Fruit fly (Drosophila melanogaster): ENCODE data around the gene CG12983.

Gene CG12983

DNA sequence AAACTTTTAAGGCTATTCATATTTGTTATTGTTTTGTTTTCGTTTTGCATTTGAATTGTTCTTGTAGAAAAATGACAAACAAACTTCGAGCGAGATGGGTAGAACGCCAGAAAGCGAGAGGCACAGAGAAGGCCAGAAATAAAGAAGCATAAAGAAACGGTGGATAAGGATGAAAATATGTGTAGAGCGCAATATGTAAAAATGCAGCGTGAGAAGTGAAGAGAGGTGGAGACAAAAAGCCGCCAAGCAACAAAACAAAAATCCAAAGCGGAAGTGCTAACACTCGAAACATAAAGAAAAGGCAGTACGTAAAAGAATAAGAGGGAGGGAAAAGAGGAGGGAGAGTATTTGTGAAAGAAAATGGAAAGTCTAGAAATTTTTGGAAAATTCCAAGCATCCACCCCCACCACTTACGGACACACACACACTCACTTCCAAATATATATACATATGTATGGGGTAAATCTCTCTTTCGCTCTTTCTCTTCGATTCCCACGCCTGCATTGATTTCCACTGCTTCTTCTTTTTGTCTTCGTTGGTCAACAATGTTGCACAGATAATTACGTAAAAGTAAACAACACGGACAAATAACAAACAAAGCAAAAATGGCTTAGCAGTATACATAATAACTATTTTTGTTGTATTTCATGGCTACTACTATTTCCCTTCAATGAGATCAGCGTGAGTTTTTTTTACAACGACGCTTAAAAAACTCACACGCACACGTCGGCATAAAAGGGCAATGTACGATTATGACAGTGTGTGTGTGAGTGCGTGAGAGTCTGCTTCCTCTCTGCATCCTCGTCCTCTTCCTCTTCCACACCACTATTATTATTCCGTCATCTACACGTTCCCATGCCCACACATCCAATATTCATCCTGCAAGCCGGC is 41.0 kb upstream of the CG12983 start (continued):
- TF ChIP-seq CG10267 (tag; optimal IDR thresholded peaks at IDR 0.05) (no peak), Aef1 (GFP tag; IDR thresholded peaks at IDR 0.05) (no peak), gce (GFP tag; IDR thresholded peaks at IDR 0.05) (0 out of 3 replicates have a peak, but pooled peaks have one; percentile 9), exex (tag; optimal IDR thresholded peaks at IDR 0.05) (no peak), sens (GFP tag) (peak; percentile 87), chif (GFP tag; optimal IDR thresholded peaks at IDR 0.05) (peak in 1 of 2 experiments; percentile 35), CG10543 (GFP tag; optimal IDR thresholded peaks at IDR 0.05) (no peak), Pdp1 (GFP tag; optimal IDR thresholded peaks at IDR 0.05) (peak in 1 of 2 experiments; percentile 87), rib (GFP tag; IDR thresholded peaks at IDR 0.05) (no peak), chinmo (GFP tag; IDR thresholded peaks at IDR 0.05; ENCODE audit: partially characterized antibody) (0 out of 4 replicates have a peak, but pooled peaks have one; percentile 34), ATbp (GFP tag; optimal IDR thresholded peaks at IDR 0.05) (peak; percentile 67), ase (GFP tag; IDR thresholded peaks at IDR 0.05) (no peak), CG7963 (GFP tag; IDR thresholded peaks at IDR 0.05; ENCODE audit: partially characterized antibody) (no peak), CG18476 (GFP tag; optimal IDR thresholded peaks at IDR 0.05) (no peak), lov (optimal IDR thresholded peaks at IDR 0.05) (no peak), lov (GFP tag; IDR thresholded peaks at IDR 0.05) (peak; percentile 81; the same call in 1 of the 3 replicates), CG11696 (GFP tag; IDR thresholded peaks at IDR 0.05) (no peak), sr (GFP tag; IDR thresholded peaks at IDR 0.05) (peak; percentile 52; the same call in 1 of the 3 replicates), pb (GFP tag; optimal IDR thresholded peaks at IDR 0.05) (no peak), CG9876 (GFP tag; optimal IDR thresholded peaks at IDR 0.05) (no peak), CG42726 (GFP tag; IDR thresholded peaks at IDR 0.05; ENCODE audit: partially characterized antibody) (no peak), grn (GFP tag; optimal IDR thresholded peaks at IDR 0.05) (peak; percentile 44), run (tag; optimal IDR thresholded peaks at IDR 0.05) (no peak), caup (GFP tag; optimal IDR thresholded peaks at IDR 0.05; ENCODE audit: severe bottlenecking) (no peak), YL-1 (GFP tag; optimal IDR thresholded peaks at IDR 0.05) (no peak), CkIIα-i1 (GFP tag; IDR thresholded peaks at IDR 0.05) (no peak), CG12659 (GFP tag; optimal IDR thresholded peaks at IDR 0.05) (no peak), Vsx1 (GFP tag; optimal IDR thresholded peaks at IDR 0.05) (no peak), CG11247 (GFP tag; IDR thresholded peaks at IDR 0.05) (no peak), CG34422 (GFP tag; IDR thresholded peaks at IDR 0.05) (no peak), CG30431 (GFP tag; optimal IDR thresholded peaks at IDR 0.05) (no peak), fd64A (GFP tag; optimal IDR thresholded peaks at IDR 0.05) (peak; percentile 65), CG1529 (GFP tag; optimal IDR thresholded peaks at IDR 0.05) (peak; percentile 33), MESR4 (GFP tag; optimal IDR thresholded peaks at IDR 0.05) (no peak), CG13624 (GFP tag; optimal IDR thresholded peaks at IDR 0.05) (peak; percentile 5), CG10654 (GFP tag; optimal IDR thresholded peaks at IDR 0.05) (no peak), sna (GFP tag; IDR thresholded peaks at IDR 0.05; ENCODE audit: partially characterized antibody) (no peak), CrebB (tag; optimal IDR thresholded peaks at IDR 0.05) (no peak), lola (GFP tag; optimal IDR thresholded peaks at IDR 0.05) (peak in 1 of 3 experiments; percentile 40), ara (GFP tag; IDR thresholded peaks at IDR 0.05) (peak; percentile 37; the same call in 1 of the 2 replicates), kni (GFP tag; optimal IDR thresholded peaks at IDR 0.05) (peak; percentile 83), CG7839 (tag; optimal IDR thresholded peaks at IDR 0.05) (no peak), vfl (GFP tag; optimal IDR thresholded peaks at IDR 0.05) (no peak), trh (GFP tag; optimal IDR thresholded peaks at IDR 0.05) (no peak), CG7928 (GFP tag; optimal IDR thresholded peaks at IDR 0.05) (no peak), CG16863 (GFP tag; optimal IDR thresholded peaks at IDR 0.05) (peak; percentile 30), PHDP (tag; optimal IDR thresholded peaks at IDR 0.05) (no peak), HLH3B (GFP tag; IDR thresholded peaks at IDR 0.05) (no peak)
